Worm (Caenorhabditis elegans): ENCODE results near the gene C07B5.6.

Gene C07B5.6

DNA sequence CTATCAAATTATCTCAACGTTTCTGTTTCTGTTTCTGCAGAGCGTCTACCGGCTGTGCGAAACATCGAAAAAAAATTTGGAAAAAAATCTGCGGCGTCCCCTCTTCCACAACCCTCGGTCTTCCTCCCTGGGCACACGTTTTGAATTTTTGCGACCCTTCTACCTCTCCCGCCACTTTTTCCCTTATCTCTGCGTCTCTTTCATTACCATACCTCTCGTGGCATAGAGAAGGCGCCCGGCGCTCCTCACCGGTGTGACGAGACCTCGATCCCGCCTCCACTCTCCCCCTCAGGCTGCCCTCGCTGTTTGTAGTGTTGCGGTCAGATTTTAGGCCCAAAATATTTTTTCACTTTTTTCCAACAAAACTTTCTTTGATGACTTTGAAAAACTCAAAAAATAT lies 33.6 kb downstream of the C07B5.6 start (continued):
- TF ChIP-seq unc-62 (GFP tag; optimal IDR thresholded peaks at IDR 0.05) = no peak
- TF ChIP-seq nhr-10 (tag; optimal IDR thresholded peaks at IDR 0.05) = no peak
- no peak for TF ChIP-seq zag-1 (tag; optimal IDR thresholded peaks at IDR 0.05)
- TF ChIP-seq lin-39 (tag; optimal IDR thresholded peaks at IDR 0.05) = no peak
- peak; percentile 10 for TF ChIP-seq Y55F3AM.14 (GFP tag; optimal IDR thresholded peaks at IDR 0.05)
- peak; percentile 67 for TF ChIP-seq F13H6.1 (tag; optimal IDR thresholded peaks at IDR 0.05)
- no peak for TF ChIP-seq ama-1 (optimal IDR thresholded peaks at IDR 0.05)

DNA sequence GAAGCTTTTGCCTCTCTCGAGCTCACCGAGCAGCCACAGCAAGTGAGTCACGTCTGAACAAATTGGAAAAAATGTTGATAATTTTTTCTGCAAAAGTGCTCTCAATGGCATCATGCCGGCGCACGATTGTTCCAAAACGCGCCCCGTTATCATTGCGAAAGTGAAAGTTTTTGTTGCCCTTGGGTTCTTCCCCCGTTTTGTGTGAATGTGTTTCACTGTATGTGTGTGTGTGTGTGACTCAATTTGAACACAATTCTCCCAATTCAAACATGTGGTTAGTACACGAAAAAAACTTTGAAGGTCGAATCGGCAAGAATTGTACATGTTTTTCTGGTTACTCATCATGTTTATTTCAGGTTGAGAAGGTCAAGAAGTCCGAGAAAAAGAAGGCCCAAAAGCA lies 34.3 kb downstream of the C07B5.6 start:
- TF ChIP-seq F13H6.1 (tag; optimal IDR thresholded peaks at IDR 0.05) (peak; percentile 3), nhr-6 (tag; optimal IDR thresholded peaks at IDR 0.05) (peak; percentile 0), Y55F3AM.14 (GFP tag; optimal IDR thresholded peaks at IDR 0.05) (peak; percentile 35), elt-3 (tag; optimal IDR thresholded peaks at IDR 0.05) (no peak), nhr-25 (tag; optimal IDR thresholded peaks at IDR 0.05) (peak; percentile 83), nhr-237 (tag; optimal IDR thresholded peaks at IDR 0.05) (no peak), mdl-1 (tag; optimal IDR thresholded peaks at IDR 0.05) (peak in 1 of 2 experiments; percentile 27), aly-2 (tag; optimal IDR thresholded peaks at IDR 0.05) (no peak), gmeb-1 (tag; optimal IDR thresholded peaks at IDR 0.05) (peak; percentile 11), crh-2 (tag; optimal IDR thresholded peaks at IDR 0.05) (peak; percentile 63), ztf-11 (tag; optimal IDR thresholded peaks at IDR 0.05) (no peak), nhr-129 (tag; optimal IDR thresholded peaks at IDR 0.05) (peak; percentile 66), sma-3 (GFP tag; optimal IDR thresholded peaks at IDR 0.05) (peak; percentile 71), blmp-1 (tag; optimal IDR thresholded peaks at IDR 0.05; ENCODE audit: insufficient read depth) (peak; percentile 92), dmd-4 (tag; optimal IDR thresholded peaks at IDR 0.05) (no peak), sem-4 (tag; optimal IDR thresholded peaks at IDR 0.05) (peak; percentile 34), egl-27 (tag; optimal IDR thresholded peaks at IDR 0.05) (peak; percentile 25), sma-9 (GFP tag; optimal IDR thresholded peaks at IDR 0.05) (peak; percentile 82), sma-9 (tag; optimal IDR thresholded peaks at IDR 0.05) (no peak), C34F6.9 (tag; optimal IDR thresholded peaks at IDR 0.05) (peak; percentile 22), fos-1 (tag; optimal IDR thresholded peaks at IDR 0.05) (peak; percentile 96), R02D3.7 (tag; optimal IDR thresholded peaks at IDR 0.05) (no peak)

DNA sequence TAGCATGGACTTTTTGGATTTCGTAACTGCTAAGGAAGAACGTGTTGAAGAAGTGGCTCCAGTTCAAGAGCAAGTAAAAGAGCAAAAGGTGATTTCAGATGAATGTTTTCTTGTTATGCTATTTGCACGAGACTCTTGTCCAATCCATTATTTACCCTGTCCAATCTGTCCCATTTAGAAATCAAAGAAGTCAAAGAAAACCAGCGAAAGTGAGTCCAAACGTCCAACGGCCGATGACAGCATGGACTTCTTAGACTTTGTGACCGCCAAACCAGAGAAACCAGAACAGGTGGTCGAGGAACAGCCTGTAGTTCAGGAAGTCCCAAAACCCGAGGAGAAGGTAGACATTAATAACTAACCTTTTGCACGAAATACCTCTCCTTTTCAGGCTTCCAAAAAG lies 36.4 kb downstream of the C07B5.6 start:
- TF ChIP-seq F13H6.1 (tag; optimal IDR thresholded peaks at IDR 0.05) (no peak), lin-11 (tag; optimal IDR thresholded peaks at IDR 0.05) (no peak), elt-1 (tag; optimal IDR thresholded peaks at IDR 0.05) (no peak), Y55F3AM.14 (GFP tag; optimal IDR thresholded peaks at IDR 0.05) (no peak), nhr-11 (tag; optimal IDR thresholded peaks at IDR 0.05) (no peak), nhr-23 (tag; optimal IDR thresholded peaks at IDR 0.05) (no peak), nhr-6 (tag; optimal IDR thresholded peaks at IDR 0.05) (no peak), nhr-25 (tag; optimal IDR thresholded peaks at IDR 0.05) (no peak), peb-1 (tag; optimal IDR thresholded peaks at IDR 0.05) (no peak), C34F6.9 (tag; optimal IDR thresholded peaks at IDR 0.05) (no peak), mbf-1 (tag; optimal IDR thresholded peaks at IDR 0.05) (no peak), nhr-21 (tag; optimal IDR thresholded peaks at IDR 0.05) (no peak), alr-1 (tag; optimal IDR thresholded peaks at IDR 0.05) (no peak), fos-1 (tag; optimal IDR thresholded peaks at IDR 0.05) (no peak), ama-1 (optimal IDR thresholded peaks at IDR 0.05) (no peak), snpc-4 (tag; optimal IDR thresholded peaks at IDR 0.05) (no peak), ztf-4 (tag; optimal IDR thresholded peaks at IDR 0.05) (no peak), unc-55 (GFP tag; optimal IDR thresholded peaks at IDR 0.05) (no peak)

DNA sequence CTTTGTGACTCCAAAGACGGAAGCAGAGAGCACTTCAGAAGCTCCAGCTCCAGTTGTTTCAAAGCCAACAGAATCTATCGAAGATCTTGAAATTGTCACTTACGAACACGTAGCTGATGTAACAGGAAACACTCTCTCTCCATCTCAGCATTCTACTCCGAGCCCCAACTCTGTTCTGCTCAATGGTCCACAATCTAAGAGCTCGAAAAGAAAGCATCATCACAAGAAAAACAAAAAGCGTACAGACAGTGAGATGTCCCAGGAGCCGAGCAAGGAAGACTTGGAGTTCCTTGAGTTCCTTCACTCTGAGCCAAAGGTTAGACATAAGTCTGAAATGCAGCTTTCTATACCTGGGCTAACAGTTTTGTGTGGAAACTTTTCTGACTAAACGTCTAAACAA lies 37.2 kb downstream of the C07B5.6 start:
- TF ChIP-seq ztf-4 (tag; optimal IDR thresholded peaks at IDR 0.05) (no peak), nhr-6 (tag; optimal IDR thresholded peaks at IDR 0.05) (no peak), ZK546.5 (tag; optimal IDR thresholded peaks at IDR 0.05) (no peak), nhr-25 (tag; optimal IDR thresholded peaks at IDR 0.05) (no peak), blmp-1 (tag; optimal IDR thresholded peaks at IDR 0.05; ENCODE audit: insufficient read depth) (no peak)
